Worm (Caenorhabditis elegans): ENCODE measurements around the gene F56C3.10.

The F56C3.10 gene

DNA sequence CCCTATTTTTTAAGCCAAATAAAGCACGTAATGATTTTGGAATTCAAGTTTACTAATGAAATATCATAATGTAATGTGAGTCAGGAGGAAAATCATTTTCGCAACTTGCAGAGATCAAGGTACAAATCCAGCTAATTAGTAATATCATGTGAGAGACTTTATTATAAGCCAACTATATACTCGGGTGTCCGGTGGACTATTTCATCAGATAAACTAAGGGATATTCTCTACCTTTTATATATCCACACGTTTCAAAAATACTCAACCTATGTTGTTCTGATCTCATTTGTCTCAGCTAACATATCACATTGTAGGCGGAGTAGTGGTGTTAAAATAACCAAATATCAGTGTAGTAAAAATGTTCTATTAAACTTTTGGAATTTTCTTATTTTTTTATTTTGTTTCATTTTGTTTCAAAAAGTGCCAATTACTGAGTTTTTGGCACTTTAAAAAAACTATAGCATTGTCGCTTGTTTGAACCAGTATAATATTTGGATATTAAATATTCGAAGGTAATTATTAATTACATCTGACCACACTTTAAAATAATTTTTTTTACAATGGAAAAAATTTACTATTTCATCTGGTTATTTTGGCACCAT, 8.0 kb upstream of the F56C3.10 start (continued):
- TF ChIP-seq lir-3 (tag; optimal IDR thresholded peaks at IDR 0.05; ENCODE audit: poor library complexity) = peak; percentile 85
- TF ChIP-seq nhr-12 (tag; optimal IDR thresholded peaks at IDR 0.05) = no peak
- peak; percentile 94 for TF ChIP-seq lin-39 (tag; optimal IDR thresholded peaks at IDR 0.05)
- no peak for TF ChIP-seq mdl-1 (tag; optimal IDR thresholded peaks at IDR 0.05)
- TF ChIP-seq nhr-20 (tag; optimal IDR thresholded peaks at IDR 0.05) = peak; percentile 92
- peak; percentile 82 to 86 for TF ChIP-seq lsy-2 (tag; optimal IDR thresholded peaks at IDR 0.05)
- peak; percentile 65 to 88 (median 82) for TF ChIP-seq ceh-82 (tag; optimal IDR thresholded peaks at IDR 0.05)
- peak; percentile 35 to 74 for TF ChIP-seq ztf-11 (tag; optimal IDR thresholded peaks at IDR 0.05)
- TF ChIP-seq C04F5.9 (tag; optimal IDR thresholded peaks at IDR 0.05) = peak; percentile 62
- peak; percentile 68 for TF ChIP-seq efl-1 (optimal IDR thresholded peaks at IDR 0.05)
- peak; percentile 1 to 92 for TF ChIP-seq efl-1 (GFP tag; optimal IDR thresholded peaks at IDR 0.05 in 1 of 2)
- TF ChIP-seq mef-2 (tag; optimal IDR thresholded peaks at IDR 0.05) = no peak
- TF ChIP-seq skn-1 (tag; optimal IDR thresholded peaks at IDR 0.05) = peak; percentile 98
- no peak for TF ChIP-seq ama-1 (optimal IDR thresholded peaks at IDR 0.05)
- TF ChIP-seq snu-23 (GFP tag; optimal IDR thresholded peaks at IDR 0.05) = peak; percentile 98
- TF ChIP-seq nhr-76 (tag; optimal IDR thresholded peaks at IDR 0.05) = no peak
- TF ChIP-seq fkh-10 (GFP tag; optimal IDR thresholded peaks at IDR 0.05) = peak; percentile 97
- peak in 1 of 2 experiments; percentile 49 for TF ChIP-seq egl-27 (tag; optimal IDR thresholded peaks at IDR 0.05)
- peak; percentile 18 for TF ChIP-seq nhr-28 (tag; optimal IDR thresholded peaks at IDR 0.05)
- TF ChIP-seq lin-14 (GFP tag; optimal IDR thresholded peaks at IDR 0.05) = peak; percentile 82
- TF ChIP-seq fos-1 (tag; optimal IDR thresholded peaks at IDR 0.05) = peak; percentile 91
- no peak for TF ChIP-seq tlp-1 (tag; optimal IDR thresholded peaks at IDR 0.05)
- TF ChIP-seq ets-5 (GFP tag; IDR thresholded peaks at IDR 0.05) = no peak
- TF ChIP-seq jun-1 (tag; optimal IDR thresholded peaks at IDR 0.05) = peak; percentile 97
- TF ChIP-seq pqm-1 (tag; optimal IDR thresholded peaks at IDR 0.05) = no peak
- peak; percentile 79 for TF ChIP-seq zip-4 (GFP tag; optimal IDR thresholded peaks at IDR 0.05)
- TF ChIP-seq nhr-90 (tag; optimal IDR thresholded peaks at IDR 0.05; ENCODE audit: poor library complexity) = peak; percentile 94
- peak; percentile 81 for TF ChIP-seq pax-3 (tag; optimal IDR thresholded peaks at IDR 0.05)
- no peak for TF ChIP-seq unc-130 (tag; optimal IDR thresholded peaks at IDR 0.05)
- TF ChIP-seq rnt-1 (tag; optimal IDR thresholded peaks at IDR 0.05) = peak; percentile 43
- peak; percentile 89 for TF ChIP-seq tbx-2 (tag; optimal IDR thresholded peaks at IDR 0.05)
- TF ChIP-seq ceh-90 (tag; optimal IDR thresholded peaks at IDR 0.05) = no peak
- TF ChIP-seq pag-3 (tag; optimal IDR thresholded peaks at IDR 0.05; ENCODE audit: borderline replicate concordance, insufficient read depth) = no peak
- peak; percentile 33 for TF ChIP-seq isw-1 (GFP tag; IDR thresholded peaks at IDR 0.05)
- TF ChIP-seq nhr-237 (tag; optimal IDR thresholded peaks at IDR 0.05) = peak; percentile 83
- peak; percentile 96 for TF ChIP-seq nhr-11 (tag; optimal IDR thresholded peaks at IDR 0.05)
- TF ChIP-seq xbp-1 (tag; optimal IDR thresholded peaks at IDR 0.05) = peak; percentile 76
- peak; percentile 84 for TF ChIP-seq hpl-2 (GFP tag; optimal IDR thresholded peaks at IDR 0.05)
- TF ChIP-seq unc-98 (GFP tag; IDR thresholded peaks at IDR 0.05) = peak; percentile 47
- TF ChIP-seq egl-13 (tag; optimal IDR thresholded peaks at IDR 0.05) = peak; percentile 79
- peak; percentile 9 to 43 (median 19) for TF ChIP-seq dpl-1 (GFP tag; optimal IDR thresholded peaks at IDR 0.05)
- TF ChIP-seq elt-2 (tag; optimal IDR thresholded peaks at IDR 0.05) = peak; percentile 64
- no peak for TF ChIP-seq hlh-4 (tag; optimal IDR thresholded peaks at IDR 0.05)
- peak; percentile 94 for TF ChIP-seq nhr-77 (tag; optimal IDR thresholded peaks at IDR 0.05)
- TF ChIP-seq C34B4.2 (tag; optimal IDR thresholded peaks at IDR 0.05) = no peak

Measured in whole organism, L1 larva.